Fruit fly (Drosophila melanogaster) whole organism, embryonic: ENCODE results near the gene CG32073.

Source experiments
- ATbp ChIP-seq: fragments of 200-800 bp; sonication (Bioruptor generic); optimal IDR thresholded peaks from 2 replicates; lab custom pipeline; 2017; ENCODE audit warnings: missing biosample characterization, mild to moderate bottlenecking, missing genetic modification characterization, missing genetic modification reagents
- Bdp1 ChIP-seq: fragments of 200-800 bp; sonication (Bioruptor generic); optimal IDR thresholded peaks from 3 replicates; lab custom pipeline; 2016; ENCODE audit warnings: missing biosample characterization, missing genetic modification characterization
- C15 ChIP-seq: fragments of 200-800 bp; sonication (Bioruptor generic); IDR thresholded peaks from 3 replicates; pipeline ENCODE4 v1.3.6; 2022; ENCODE audit warnings: missing biosample characterization, missing genetic modification characterization
- CG10321 ChIP-seq: fragments of 200-800 bp; sonication (Bioruptor generic); IDR thresholded peaks from 2 replicates; pipeline ENCODE4 v1.3.6; 2022; ENCODE audit warnings: missing biosample characterization, missing genetic modification characterization
- CG10979 ChIP-seq: fragments of 200-800 bp; sonication (Bioruptor generic); optimal IDR thresholded peaks from 2 replicates; lab custom pipeline; 2018; ENCODE audit warnings: missing biosample characterization, mild to moderate bottlenecking, missing genetic modification characterization, moderate library complexity
- CG13296 ChIP-seq: fragments of 200-800 bp; sonication (Bioruptor generic); optimal IDR thresholded peaks from 3 replicates; lab custom pipeline; 2018; ENCODE audit warnings: missing biosample characterization, mild to moderate bottlenecking, missing genetic modification characterization
- CG14050 ChIP-seq: fragments of 200-800 bp; sonication (Bioruptor generic); IDR thresholded peaks from 3 replicates; pipeline ENCODE4 v1.3.6; 2022; ENCODE audit warnings: missing biosample characterization, missing genetic modification characterization
- CG14710 ChIP-seq: fragments of 200-800 bp; sonication (Bioruptor generic); optimal IDR thresholded peaks from 3 replicates; lab custom pipeline; 2019; ENCODE audit warnings: missing biosample characterization, mild to moderate bottlenecking, missing genetic modification characterization, moderate library complexity
- CG14965 ChIP-seq: fragments of 200-800 bp; sonication (Bioruptor generic); optimal IDR thresholded peaks from 2 replicates; lab custom pipeline; 2016; ENCODE audit warnings: missing biosample characterization, missing genetic modification characterization, borderline replicate concordance
- CG15696 ChIP-seq: fragments of 200-800 bp; sonication (Bioruptor generic); optimal IDR thresholded peaks from 2 replicates; lab custom pipeline; 2019; ENCODE audit warnings: missing biosample characterization, mild to moderate bottlenecking, missing genetic modification characterization, moderate library complexity
- CG1603 ChIP-seq: fragments of 200-800 bp; sonication (Bioruptor generic); optimal IDR thresholded peaks from 2 replicates; lab custom pipeline; 2019; ENCODE audit warnings: missing biosample characterization, mild to moderate bottlenecking, missing genetic modification characterization, moderate library complexity
- CG17328 ChIP-seq: fragments of 200-800 bp; sonication (Bioruptor generic); IDR thresholded peaks from 2 replicates; pipeline ENCODE4 v1.3.6; 2022; ENCODE audit warnings: missing biosample characterization, missing genetic modification characterization
- CG17568 ChIP-seq: fragments of 200-800 bp; sonication (Bioruptor generic); optimal IDR thresholded peaks from 2 replicates; lab custom pipeline; 2018; ENCODE audit warnings: missing biosample characterization, mild to moderate bottlenecking, missing genetic modification characterization, moderate library complexity
- CG2129 ChIP-seq: fragments of 200-800 bp; sonication (Bioruptor generic); IDR thresholded peaks from 2 replicates; pipeline ENCODE4 v1.3.6; 2022; ENCODE audit warnings: missing biosample characterization, missing genetic modification characterization; ENCODE audit not compliant: partially characterized antibody
- CG2712 ChIP-seq: fragments of 200-800 bp; optimal IDR thresholded peaks from 3 replicates; lab custom pipeline; 2019; ENCODE audit warnings: missing biosample characterization, mild to moderate bottlenecking, missing genetic modification characterization, moderate library complexity
- CG3281 ChIP-seq: fragments of 200-800 bp; sonication (Bioruptor generic); optimal IDR thresholded peaks from 3 replicates; lab custom pipeline; 2017; ENCODE audit warnings: missing biosample characterization, mild to moderate bottlenecking, missing genetic modification characterization
- CG3407 ChIP-seq: fragments of 200-800 bp; sonication (Bioruptor generic); optimal IDR thresholded peaks from 2 replicates; lab custom pipeline; 2018; ENCODE audit warnings: missing biosample characterization, mild to moderate bottlenecking, missing genetic modification characterization
- CG34376 ChIP-seq: fragments of 200-800 bp; sonication (Bioruptor generic); optimal IDR thresholded peaks from 2 replicates; lab custom pipeline; 2018; ENCODE audit warnings: missing biosample characterization, mild to moderate bottlenecking, missing genetic modification characterization
- CG4707 ChIP-seq: fragments of 200-800 bp; sonication (Bioruptor generic); optimal IDR thresholded peaks from 2 replicates; lab custom pipeline; 2018; ENCODE audit warnings: missing biosample characterization, mild to moderate bottlenecking, missing genetic modification characterization, moderate library complexity
- CG5180 ChIP-seq: fragments of 200-800 bp; sonication (Bioruptor generic); optimal IDR thresholded peaks from 3 replicates; lab custom pipeline; 2017; ENCODE audit warnings: missing biosample characterization, missing genetic modification characterization, mild to moderate bottlenecking, moderate library complexity, missing genetic modification reagents
- CG6683 ChIP-seq: fragments of 200-800 bp; sonication (Bioruptor generic); optimal IDR thresholded peaks from 2 replicates; lab custom pipeline; 2017; ENCODE audit warnings: missing biosample characterization, mild to moderate bottlenecking, missing genetic modification characterization, missing genetic modification reagents
- CG6813 ChIP-seq: fragments of 200-800 bp; sonication (Bioruptor generic); optimal IDR thresholded peaks from 2 replicates; lab custom pipeline; 2017; ENCODE audit warnings: missing biosample characterization, missing genetic modification characterization, mild to moderate bottlenecking, moderate library complexity, missing genetic modification reagents
- CG7357 ChIP-seq: fragments of 200-800 bp; sonication (Bioruptor generic); IDR thresholded peaks from 3 replicates; pipeline ENCODE4 v1.3.6; 2022; ENCODE audit warnings: missing biosample characterization, missing genetic modification characterization
- CG8924 ChIP-seq: fragments of 200-800 bp; optimal IDR thresholded peaks from 3 replicates; lab custom pipeline; 2019; ENCODE audit warnings: missing biosample characterization, mild to moderate bottlenecking, missing genetic modification characterization, moderate library complexity
- Dek ChIP-seq: fragments of 200-800 bp; sonication (Bioruptor generic); optimal IDR thresholded peaks from 3 replicates; lab custom pipeline; 2019; ENCODE audit warnings: missing biosample characterization, mild to moderate bottlenecking, missing genetic modification characterization, moderate library complexity
- Dref ChIP-seq: fragments of 200-800 bp; sonication (Bioruptor generic); IDR thresholded peaks from 2 replicates; pipeline ENCODE4 v1.3.6; 2022; ENCODE audit warnings: missing biosample characterization, missing genetic modification characterization
- HHEX ChIP-seq: fragments of 200-800 bp; sonication (Bioruptor generic); optimal IDR thresholded peaks from 3 replicates; lab custom pipeline; 2017; ENCODE audit warnings: missing biosample characterization, mild to moderate bottlenecking, missing genetic modification characterization, missing genetic modification reagents
- Sry-δ ChIP-seq: fragments of 200-800 bp; sonication (Bioruptor generic); optimal IDR thresholded peaks from 2 replicates; lab custom pipeline; 2016; ENCODE audit warnings: missing biosample characterization, missing genetic modification characterization
- ara ChIP-seq: fragments of 200-800 bp; sonication (Bioruptor generic); IDR thresholded peaks from 2 replicates; pipeline ENCODE4 v1.3.6; 2022; ENCODE audit warnings: missing biosample characterization, missing genetic modification characterization
- ash1 ChIP-seq: fragments of 200-800 bp; sonication (Bioruptor generic); optimal IDR thresholded peaks from 2 replicates; lab custom pipeline; 2018; ENCODE audit warnings: missing biosample characterization, mild to moderate bottlenecking, missing genetic modification characterization
- cg ChIP-seq: fragments of 200-800 bp; sonication (Bioruptor generic); optimal IDR thresholded peaks from 3 replicates; lab custom pipeline; 2019; ENCODE audit warnings: missing biosample characterization, mild to moderate bottlenecking, missing genetic modification characterization, moderate library complexity
- ci ChIP-seq: fragments of 200-800 bp; sonication (Bioruptor generic); IDR thresholded peaks from 3 replicates; pipeline ENCODE4 v1.3.6; 2022; ENCODE audit warnings: missing biosample characterization, missing genetic modification characterization
- dpn ChIP-seq, 2 experiments: fragments of 200-800 bp; sonication (Bioruptor generic); optimal IDR thresholded peaks; 3 replicates each; lab custom pipeline; 2016; ENCODE audit warnings: missing biosample characterization in 2 of 2, missing genetic modification characterization in 2 of 2
- dysf ChIP-seq: fragments of 200-800 bp; sonication (Bioruptor generic); IDR thresholded peaks from 3 replicates; pipeline ENCODE4 v1.3.6; 2022; ENCODE audit warnings: missing biosample characterization, missing genetic modification characterization
- esg ChIP-seq: fragments of 200-800 bp; sonication (Bioruptor generic); conservative IDR thresholded peaks from 2 replicates; pipeline ENCODE4 v1.3.6; 2022; ENCODE audit warnings: missing biosample characterization, missing genetic modification characterization
- fd102C ChIP-seq: fragments of 200-800 bp; sonication (Bioruptor generic); optimal IDR thresholded peaks from 2 replicates; lab custom pipeline; 2018; ENCODE audit warnings: missing biosample characterization, mild to moderate bottlenecking, missing genetic modification characterization, moderate library complexity
- fd64A ChIP-seq: fragments of 200-800 bp; sonication (Bioruptor generic); optimal IDR thresholded peaks from 3 replicates; lab custom pipeline; 2018; ENCODE audit warnings: missing biosample characterization, mild to moderate bottlenecking, missing genetic modification characterization
- inv ChIP-seq: fragments of 200-800 bp; sonication (Bioruptor generic); IDR thresholded peaks from 2 replicates; pipeline ENCODE4 v1.3.6; 2022; ENCODE audit warnings: missing biosample characterization, missing genetic modification characterization; ENCODE audit not compliant: partially characterized antibody
- lab ChIP-seq: fragments of 200-800 bp; sonication (Bioruptor generic); optimal IDR thresholded peaks from 3 replicates; lab custom pipeline; 2017; ENCODE audit warnings: missing biosample characterization, missing genetic modification characterization, mild to moderate bottlenecking, moderate library complexity, missing genetic modification reagents
- org-1 ChIP-seq: fragments of 200-800 bp; sonication (Bioruptor generic); optimal IDR thresholded peaks from 2 replicates; lab custom pipeline; 2017; ENCODE audit warnings: missing biosample characterization, missing genetic modification characterization
- pfk ChIP-seq: fragments of 200-800 bp; sonication (Bioruptor generic); optimal IDR thresholded peaks from 2 replicates; lab custom pipeline; 2018; ENCODE audit warnings: missing biosample characterization, mild to moderate bottlenecking, missing genetic modification characterization, moderate library complexity
- schlank ChIP-seq: fragments of 200-800 bp; sonication (Bioruptor generic); optimal IDR thresholded peaks from 2 replicates; lab custom pipeline; 2018; ENCODE audit warnings: missing biosample characterization, mild to moderate bottlenecking, missing genetic modification characterization
- sens ChIP-seq: fragments of 200-800 bp; sonication (Bioruptor generic); peaks from one replicate; lab custom pipeline; 2016; ENCODE audit warnings: missing biosample characterization, missing genetic modification characterization
- so ChIP-seq: fragments of 200-800 bp; sonication (Bioruptor generic); IDR thresholded peaks from 3 replicates; pipeline ENCODE4 v1.3.6; 2022; ENCODE audit warnings: missing biosample characterization, missing genetic modification characterization
- ssp ChIP-seq: fragments of 200-800 bp; sonication (Bioruptor generic); IDR thresholded peaks from 2 replicates; pipeline ENCODE4 v1.3.6; 2022; ENCODE audit warnings: missing biosample characterization, missing genetic modification characterization
- tgo ChIP-seq: fragments of 200-800 bp; sonication (Bioruptor generic); IDR thresholded peaks from 3 replicates; pipeline ENCODE4 v1.3.6; 2022; ENCODE audit warnings: missing biosample characterization, missing genetic modification characterization
- tin ChIP-seq: fragments of 200-800 bp; sonication (Bioruptor generic); optimal IDR thresholded peaks from 3 replicates; lab custom pipeline; 2016; ENCODE audit warnings: missing biosample characterization, missing genetic modification characterization
- trem ChIP-seq: fragments of 200-800 bp; optimal IDR thresholded peaks from 3 replicates; lab custom pipeline; 2019; ENCODE audit warnings: missing biosample characterization, mild to moderate bottlenecking, missing genetic modification characterization, moderate library complexity
- vvl ChIP-seq: fragments of 200-800 bp; sonication (Bioruptor generic); IDR thresholded peaks from 2 replicates; pipeline ENCODE4 v1.3.6; 2022; ENCODE audit warnings: missing biosample characterization, missing genetic modification characterization

CG32073 gene

dm6 chr3L:11107432-11107831 is at the start of gene CG32073 (continued):
- TF ChIP-seq CG1603 (tag; lab: Kevin White, UChicago) (peak; percentile 23), Bdp1 (GFP tag; lab: Kevin White, UChicago) (no peak), CG5180 (GFP tag; lab: Kevin White, UChicago) (peak; percentile 42), ash1 (no peak), CG8924 (tag; lab: Kevin White, UChicago) (peak; percentile 9), C15 (peak; percentile 22; the same call in 1 of the 3 replicates), cg (GFP tag; lab: Kevin White, UChicago) (no peak), lab (GFP tag; lab: Kevin White, UChicago) (peak; percentile 75), org-1 (peak; percentile 1), CG3407 (GFP tag; lab: Kevin White, UChicago) (peak; percentile 26), CG34376 (no peak), CG14710 (tag; lab: Kevin White, UChicago) (peak; percentile 42), HHEX (GFP tag; lab: Kevin White, UChicago) (peak; percentile 51), fd64A (GFP tag; lab: Kevin White, UChicago) (no peak), ATbp (GFP tag; lab: Kevin White, UChicago) (peak; percentile 51), CG6683 (GFP tag; lab: Kevin White, UChicago) (peak; percentile 40), CG3281 (GFP tag; lab: Kevin White, UChicago) (peak; percentile 2), inv (no peak), CG2712 (tag; lab: Kevin White, UChicago) (peak; percentile 44), CG15696 (tag; lab: Kevin White, UChicago) (peak; percentile 21), Dek (tag; lab: Kevin White, UChicago) (peak; percentile 17), CG10979 (tag; lab: Kevin White, UChicago) (peak; percentile 33), CG4707 (GFP tag; lab: Kevin White, UChicago) (no peak), CG6813 (GFP tag; lab: Kevin White, UChicago) (peak; percentile 55), Sry-δ (GFP tag; lab: Kevin White, UChicago) (peak; percentile 29), schlank (tag; lab: Kevin White, UChicago) (peak; percentile 33), CG2129 (GFP tag; lab: Robert Waterston, UW) (no peak), CG13296 (GFP tag; lab: Kevin White, UChicago) (peak; percentile 55)

DNA sequence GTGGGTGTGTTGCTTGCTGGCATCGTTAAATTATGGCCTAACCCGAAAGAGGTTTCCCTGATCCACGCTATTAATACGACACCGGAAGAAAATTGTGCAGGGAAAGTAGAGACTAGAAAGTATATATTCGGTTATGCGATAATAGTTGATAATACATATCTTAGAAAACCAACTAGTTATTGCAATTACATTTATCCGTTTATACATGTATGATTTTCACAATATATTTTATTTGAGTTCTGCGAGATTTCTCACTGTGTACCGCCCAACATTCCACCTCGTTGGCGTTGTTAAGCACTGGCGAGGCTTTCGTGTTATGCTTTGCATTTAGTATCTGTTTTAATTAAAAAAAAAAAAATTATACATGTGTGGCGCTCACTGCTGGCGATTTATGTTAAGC is 48.0 kb upstream of the CG32073 start:
- peak; percentile 47; the same call in 1 of the 3 replicates for TF ChIP-seq tgo (GFP tag; lab: Robert Waterston, UW)
- no peak for TF ChIP-seq tin (GFP tag; lab: Kevin White, UChicago)
- TF ChIP-seq CG17568 (GFP tag; lab: Kevin White, UChicago): no peak
- TF ChIP-seq vvl (GFP tag; lab: Robert Waterston, UW): peak; percentile 45; the same call in 1 of the 2 replicates
- TF ChIP-seq ci: 0 out of 3 replicates have a peak, but pooled peaks have one; percentile 21
- no peak for TF ChIP-seq HHEX (GFP tag; lab: Kevin White, UChicago)
- peak; percentile 63 for TF ChIP-seq sens
- peak in 1 of 2 experiments; percentile 6 for TF ChIP-seq dpn (GFP tag; optimal IDR thresholded peaks at IDR 0.05; lab: Kevin White, UChicago)
- TF ChIP-seq trem: no peak
- TF ChIP-seq CG10321 (GFP tag; lab: Robert Waterston, UW): 0 out of 2 replicates have a peak, but pooled peaks have one; percentile 19
- 0 out of 2 replicates have a peak, but pooled peaks have one; percentile 36 for TF ChIP-seq CG17328
- no peak for TF ChIP-seq fd102C (GFP tag; lab: Kevin White, UChicago)
- TF ChIP-seq dysf (GFP tag; lab: Robert Waterston, UW): 0 out of 3 replicates have a peak, but pooled peaks have one; percentile 23
- TF ChIP-seq ara (GFP tag; lab: Robert Waterston, UW): 0 out of 2 replicates have a peak, but pooled peaks have one; percentile 14
- TF ChIP-seq so: peak; percentile 54; the same call in 1 of the 3 replicates
- peak; percentile 23; the same call in 1 of the 2 replicates for TF ChIP-seq ssp
- TF ChIP-seq pfk: no peak
- TF ChIP-seq Dref: no peak
- 0 out of 3 replicates have a peak, but pooled peaks have one; percentile 28 for TF ChIP-seq CG14050 (GFP tag; lab: Robert Waterston, UW)
- TF ChIP-seq CG14965: no peak
- peak; percentile 47 for TF ChIP-seq esg (GFP tag; lab: Robert Waterston, UW)
- TF ChIP-seq CG7357: 0 out of 3 replicates have a peak, but pooled peaks have one; percentile 6
